Worm (Caenorhabditis elegans) whole organism, L4 larva: ENCODE measurements around the gene Y22D7AR.6.

Experiments
- D1046.2 ChIP-seq: fragments of 200-800 bp; sonication (Bioruptor generic); IDR thresholded peaks from 2 replicates; pipeline ENCODE4 v1.3.6; 2022; ENCODE audit warnings: missing genetic modification characterization, missing compliant biosample characterization
- F26F4.8 ChIP-seq: fragments of 200-800 bp; sonication (Bioruptor generic); conservative IDR thresholded peaks from 2 replicates; pipeline ENCODE4 v1.3.6; 2022; ENCODE audit warnings: missing genetic modification characterization, missing compliant biosample characterization
- F44E2.7 ChIP-seq: fragments of 200-800 bp; sonication (Bioruptor generic); IDR thresholded peaks from 2 replicates; pipeline ENCODE4 v2.1.2; 2022; ENCODE audit warnings: missing genetic modification characterization, missing compliant biosample characterization
- F49E8.2 ChIP-seq: sonication (generic microtip); optimal IDR thresholded peaks from 2 replicates; lab custom pipeline; 2016; ENCODE audit warnings: missing compliant biosample characterization, mild to moderate bottlenecking, missing genetic modification characterization, borderline replicate concordance
- T20F7.1 ChIP-seq: fragments of 200-800 bp; sonication (Bioruptor generic); optimal IDR thresholded peaks from 2 replicates; lab custom pipeline; 2018; ENCODE audit warnings: mild to moderate bottlenecking, missing genetic modification characterization, missing compliant biosample characterization
- T26A8.4 ChIP-seq: fragments of 200-800 bp; sonication (Bioruptor generic); IDR thresholded peaks from 2 replicates; pipeline ENCODE4 v1.3.6; 2022; ENCODE audit warnings: missing genetic modification characterization, missing compliant biosample characterization
- Y105C5A.15 ChIP-seq: fragments of 200-800 bp; sonication (Bioruptor generic); IDR thresholded peaks from 2 replicates; pipeline ENCODE4 v1.3.6; 2022; ENCODE audit warnings: missing genetic modification characterization, missing compliant biosample characterization
- Y5F2A.4 ChIP-seq: fragments of 200-800 bp; sonication (Bioruptor generic); optimal IDR thresholded peaks from 2 replicates; lab custom pipeline; 2018; ENCODE audit warnings: mild to moderate bottlenecking, missing genetic modification characterization, missing compliant biosample characterization
- ZK546.5 ChIP-seq, 2 experiments: sonication (generic microtip); optimal IDR thresholded peaks; 2 replicates each; lab custom pipeline; 2017; ENCODE audit warnings: missing biosample characterization in 2 of 2, missing genetic modification characterization in 2 of 2
- aha-1 ChIP-seq: fragments of 150-350 bp; peaks from one replicate; lab custom pipeline; 2014; ENCODE audit warnings: missing biosample characterization, missing genetic modification characterization
- aly-2 ChIP-seq: sonication (generic microtip); optimal IDR thresholded peaks from 2 replicates; lab custom pipeline; 2018; ENCODE audit warnings: missing biosample characterization, missing genetic modification characterization
- ama-1 ChIP-seq: fragments of 150-350 bp; optimal IDR thresholded peaks from 2 replicates; lab custom pipeline; 2014; ENCODE audit warnings: inconsistent platforms, mixed read lengths
- attf-4 ChIP-seq: sonication (generic microtip); optimal IDR thresholded peaks from 3 replicates; lab custom pipeline; 2017; ENCODE audit warnings: missing biosample characterization, missing genetic modification characterization
- ceh-44 ChIP-seq: fragments of 200-800 bp; sonication (Bioruptor generic); IDR thresholded peaks from 2 replicates; pipeline ENCODE4 v1.3.6; 2022; ENCODE audit warnings: missing genetic modification reagents, missing genetic modification characterization, missing compliant biosample characterization
- ceh-62 ChIP-seq: sonication (generic microtip); optimal IDR thresholded peaks from 2 replicates; lab custom pipeline; 2017; ENCODE audit warnings: missing biosample characterization, missing genetic modification characterization
- ceh-82 ChIP-seq: sonication (generic microtip); optimal IDR thresholded peaks from 2 replicates; lab custom pipeline; 2017; ENCODE audit warnings: missing biosample characterization, missing genetic modification characterization
- cey-2 ChIP-seq: sonication (generic microtip); optimal IDR thresholded peaks from 3 replicates; lab custom pipeline; 2017; ENCODE audit warnings: missing genetic modification characterization, mild to moderate bottlenecking, missing compliant biosample characterization, antibody characterized with exemption, borderline replicate concordance; ENCODE audit not compliant: insufficient read depth
- ctbp-1 ChIP-seq: fragments of 200-800 bp; sonication (Bioruptor generic); IDR thresholded peaks from 2 replicates; pipeline ENCODE4 v1.3.6; 2022; ENCODE audit warnings: missing genetic modification reagents, missing genetic modification characterization, missing compliant biosample characterization
- daf-8 ChIP-seq: fragments of 200-800 bp; sonication (Bioruptor generic); IDR thresholded peaks from 2 replicates; pipeline ENCODE4 v1.3.6; 2022; ENCODE audit warnings: missing genetic modification characterization, missing compliant biosample characterization
- dmd-8 ChIP-seq: fragments of 200-800 bp; sonication (Bioruptor generic); IDR thresholded peaks from 2 replicates; pipeline ENCODE4 v1.3.6; 2022; ENCODE audit warnings: missing genetic modification characterization, missing compliant biosample characterization
- dpl-1 ChIP-seq: fragments of 150-350 bp; optimal IDR thresholded peaks from 2 replicates; lab custom pipeline; 2014; ENCODE audit warnings: missing biosample characterization, missing genetic modification reagents, missing genetic modification characterization
- duxl-1 ChIP-seq: sonication (generic microtip); optimal IDR thresholded peaks from 2 replicates; lab custom pipeline; 2016; ENCODE audit warnings: mild to moderate bottlenecking, missing genetic modification characterization, moderate library complexity, missing compliant biosample characterization; ENCODE audit not compliant: poor library complexity
- dve-1 ChIP-seq: sonication (generic microtip); optimal IDR thresholded peaks from 2 replicates; lab custom pipeline; 2017; ENCODE audit warnings: antibody characterized with exemption, mild to moderate bottlenecking, missing genetic modification characterization, missing compliant biosample characterization; ENCODE audit not compliant: insufficient read depth
- egl-27 ChIP-seq: sonication (generic microtip); optimal IDR thresholded peaks from 3 replicates; lab custom pipeline; 2017; ENCODE audit warnings: missing biosample characterization, missing genetic modification reagents, missing genetic modification characterization
- fos-1 ChIP-seq: fragments of 150-350 bp; optimal IDR thresholded peaks from 2 replicates; lab custom pipeline; 2014; ENCODE audit warnings: missing biosample characterization, missing genetic modification characterization
- gei-8 ChIP-seq: fragments of 200-800 bp; sonication (Bioruptor generic); optimal IDR thresholded peaks from 2 replicates; lab custom pipeline; 2018; ENCODE audit warnings: mild to moderate bottlenecking, missing genetic modification characterization, missing compliant biosample characterization
- hif-1 ChIP-seq, 2 experiments: sonication (generic microtip); optimal IDR thresholded peaks; 2 replicates each; lab custom pipeline; 2016 to 2017; ENCODE audit warnings: missing compliant biosample characterization in 2 of 2, missing genetic modification characterization in 2 of 2, missing genetic modification reagents in 2 of 2, missing genotype in 2 of 2, mild to moderate bottlenecking in 1 of 2
- jun-1 ChIP-seq: fragments of 150-350 bp; optimal IDR thresholded peaks from 2 replicates; lab custom pipeline; 2014; ENCODE audit warnings: missing biosample characterization, missing genetic modification reagents, missing genetic modification characterization
- lin-13 ChIP-seq: fragments of 150-350 bp; optimal IDR thresholded peaks from 2 replicates; lab custom pipeline; 2014; ENCODE audit warnings: missing biosample characterization, missing genetic modification reagents, missing genetic modification characterization
- lin-15B ChIP-seq: fragments of 150-350 bp; sonication (generic microtip); optimal IDR thresholded peaks from 3 replicates; lab custom pipeline; 2014; ENCODE audit warnings: missing biosample characterization, missing genetic modification characterization
- lin-39 ChIP-seq: fragments of 150-350 bp; optimal IDR thresholded peaks from 2 replicates; lab custom pipeline; 2014; ENCODE audit warnings: missing biosample characterization, missing genetic modification reagents, missing genetic modification characterization
- mdl-1 ChIP-seq, 2 experiments: fragments of 150-350 bp in 1 of 2; sonication (generic microtip) in 1 of 2; optimal IDR thresholded peaks; 2 replicates each; lab custom pipeline; 2014 to 2017; ENCODE audit warnings: missing biosample characterization in 2 of 2, missing genetic modification characterization in 2 of 2
- mdt-29 ChIP-seq: fragments of 200-800 bp; sonication (Bioruptor generic); IDR thresholded peaks from 2 replicates; pipeline ENCODE4 v1.3.6; 2022; ENCODE audit warnings: missing genetic modification reagents, missing genetic modification characterization, missing compliant biosample characterization
- mep-1 ChIP-seq: fragments of 150-350 bp; sonication (generic microtip); optimal IDR thresholded peaks from 3 replicates; lab custom pipeline; 2014; ENCODE audit warnings: missing biosample characterization, missing genetic modification characterization
- mes-2 ChIP-seq: sonication (generic microtip); optimal IDR thresholded peaks from 2 replicates; lab custom pipeline; 2016; ENCODE audit warnings: missing genotype, mild to moderate bottlenecking, missing genetic modification characterization, missing compliant biosample characterization; ENCODE audit not compliant: poor library complexity, severe bottlenecking
- mxl-2 ChIP-seq: fragments of 200-800 bp; sonication (Bioruptor generic); conservative IDR thresholded peaks from 2 replicates; pipeline ENCODE4 v1.3.6; 2022; ENCODE audit warnings: missing genetic modification reagents, missing genetic modification characterization, missing compliant biosample characterization
- mxl-3 ChIP-seq: fragments of 200-800 bp; sonication (Bioruptor generic); optimal IDR thresholded peaks from 2 replicates; lab custom pipeline; 2018; ENCODE audit warnings: mild to moderate bottlenecking, missing genetic modification characterization, missing compliant biosample characterization
- nhr-10 ChIP-seq: fragments of 150-350 bp; optimal IDR thresholded peaks from 2 replicates; lab custom pipeline; 2014; ENCODE audit warnings: missing biosample characterization, missing genetic modification characterization
- nhr-102 ChIP-seq: sonication (generic microtip); optimal IDR thresholded peaks from 2 replicates; lab custom pipeline; 2016; ENCODE audit warnings: mild to moderate bottlenecking, missing genetic modification characterization, moderate library complexity, missing compliant biosample characterization
- nhr-11 ChIP-seq: fragments of 150-350 bp; optimal IDR thresholded peaks from 2 replicates; lab custom pipeline; 2014; ENCODE audit warnings: missing biosample characterization, missing genetic modification characterization
- nhr-41 ChIP-seq: fragments of 200-800 bp; sonication (Bioruptor generic); IDR thresholded peaks from 2 replicates; pipeline ENCODE4 v1.3.6; 2022; ENCODE audit warnings: missing genetic modification reagents, missing genetic modification characterization, missing compliant biosample characterization
- nhr-6 ChIP-seq: fragments of 150-350 bp; optimal IDR thresholded peaks from 2 replicates; lab custom pipeline; 2014; ENCODE audit warnings: missing biosample characterization, missing genetic modification characterization
- php-3 ChIP-seq: fragments of 200-800 bp; sonication (Bioruptor generic); IDR thresholded peaks from 2 replicates; pipeline ENCODE4 v1.3.6; 2022; ENCODE audit warnings: missing genetic modification reagents, missing genetic modification characterization, missing compliant biosample characterization
- saeg-2 ChIP-seq: fragments of 200-800 bp; sonication (Bioruptor generic); IDR thresholded peaks from 2 replicates; pipeline ENCODE4 v1.3.6; 2022; ENCODE audit warnings: missing genetic modification reagents, missing genetic modification characterization, missing compliant biosample characterization
- sdz-12 ChIP-seq: fragments of 200-800 bp; sonication (Bioruptor generic); optimal IDR thresholded peaks from 2 replicates; lab custom pipeline; 2018; ENCODE audit warnings: mild to moderate bottlenecking, missing genetic modification characterization, missing compliant biosample characterization
- set-16 ChIP-seq: fragments of 200-800 bp; sonication (Bioruptor generic); IDR thresholded peaks from 2 replicates; pipeline ENCODE4 v1.3.6; 2022; ENCODE audit warnings: missing genetic modification reagents, missing genetic modification characterization, missing compliant biosample characterization
- spr-1 ChIP-seq: sonication (generic microtip); optimal IDR thresholded peaks from 2 replicates; lab custom pipeline; 2016; ENCODE audit warnings: mild to moderate bottlenecking, missing genetic modification characterization, missing compliant biosample characterization
- tag-97 ChIP-seq: fragments of 200-800 bp; sonication (Bioruptor generic); IDR thresholded peaks from 2 replicates; pipeline ENCODE4 v1.3.6; 2022; ENCODE audit warnings: missing genetic modification characterization, missing compliant biosample characterization
- unc-62 ChIP-seq, 3 experiments: fragments of 150-350 bp in 1 of 3; sonication (generic microtip); optimal IDR thresholded peaks in 2 of 3; peaks in 1 of 3; 1 replicate in 1 of 3; 2 replicates in 2 of 3; lab custom pipeline; 2014 to 2017; ENCODE audit warnings: missing biosample characterization in 3 of 3, missing genetic modification characterization in 3 of 3, missing genetic modification reagents in 3 of 3, missing genotype in 1 of 3
- zag-1 ChIP-seq: fragments of 150-350 bp; optimal IDR thresholded peaks from 2 replicates; lab custom pipeline; 2014; ENCODE audit warnings: missing biosample characterization, missing genetic modification characterization
- ztf-11 ChIP-seq: fragments of 150-350 bp; optimal IDR thresholded peaks from 2 replicates; lab custom pipeline; 2014; ENCODE audit warnings: missing biosample characterization, missing genetic modification characterization

Gene Y22D7AR.6

ce11 chrIII:1680996-1681395 is 4.5 kb upstream of the Y22D7AR.6 start (continued):
- no peak for TF ChIP-seq ZK546.5 (tag; optimal IDR thresholded peaks at IDR 0.05; lab: Kevin White, UChicago)
- no peak for TF ChIP-seq dmd-8 (GFP tag; lab: Robert Waterston, UW)
- TF ChIP-seq jun-1 (tag; lab: Kevin White, UChicago): peak; percentile 40
- no peak for TF ChIP-seq egl-27 (tag; lab: Kevin White, UChicago)
- TF ChIP-seq Y105C5A.15: no peak
- no peak for TF ChIP-seq F44E2.7
- no peak for TF ChIP-seq mdt-29
- peak; percentile 52 for TF ChIP-seq nhr-102
- TF ChIP-seq unc-62 (GFP tag; optimal IDR thresholded peaks at IDR 0.05 in 1 of 2; lab: Kevin White, UChicago): peak in 1 of 2 experiments; percentile 91
- TF ChIP-seq unc-62 (tag; optimal IDR thresholded peaks at IDR 0.05; lab: Kevin White, UChicago): no peak
- peak; percentile 99 for TF ChIP-seq php-3 (GFP tag; lab: Robert Waterston, UW)
- TF ChIP-seq aly-2 (tag; lab: Kevin White, UChicago): no peak
- TF ChIP-seq saeg-2 (GFP tag; lab: Robert Waterston, UW): peak; percentile 34; the same call in 1 of the 2 replicates
- no peak for TF ChIP-seq tag-97
- no peak for TF ChIP-seq F49E8.2
- no peak for TF ChIP-seq mxl-2
- peak; percentile 38 for TF ChIP-seq dpl-1 (GFP tag; lab: Kevin White, UChicago)
- TF ChIP-seq daf-8 (GFP tag; lab: Robert Waterston, UW): no peak
- no peak for TF ChIP-seq ceh-82 (tag; lab: Kevin White, UChicago)
- TF ChIP-seq nhr-10 (tag; lab: Kevin White, UChicago): peak; percentile 4
- TF ChIP-seq T20F7.1: no peak
- TF ChIP-seq nhr-6 (tag; lab: Kevin White, UChicago): peak; percentile 68
- TF ChIP-seq duxl-1 (tag; lab: Kevin White, UChicago): peak; percentile 30
- no peak for TF ChIP-seq ceh-62 (tag; lab: Kevin White, UChicago)
- no peak for TF ChIP-seq zag-1 (tag; lab: Kevin White, UChicago)
- TF ChIP-seq F26F4.8 (GFP tag; lab: Robert Waterston, UW): no peak
- TF ChIP-seq nhr-11 (tag; lab: Kevin White, UChicago): peak; percentile 53
- no peak for TF ChIP-seq D1046.2 (GFP tag; lab: Robert Waterston, UW)
- TF ChIP-seq lin-39 (tag; lab: Kevin White, UChicago): no peak
- TF ChIP-seq cey-2 (tag; lab: Kevin White, UChicago): no peak
- no peak for TF ChIP-seq ztf-11 (tag; lab: Kevin White, UChicago)
- no peak for TF ChIP-seq sdz-12 (GFP tag; lab: Kevin White, UChicago)
- 0 out of 2 replicates have a peak, but pooled peaks have one; percentile 16 for TF ChIP-seq T26A8.4 (GFP tag; lab: Robert Waterston, UW)
- no peak for TF ChIP-seq Y5F2A.4
- no peak for TF ChIP-seq nhr-41 (GFP tag; lab: Robert Waterston, UW)
- peak; percentile 81 for TF ChIP-seq mep-1 (tag; lab: Kevin White, UChicago)
- TF ChIP-seq ama-1 (lab: Kevin White, UChicago): no peak
- TF ChIP-seq mdl-1 (tag; optimal IDR thresholded peaks at IDR 0.05; lab: Kevin White, UChicago): peak in 1 of 2 experiments; percentile 80
- no peak for TF ChIP-seq hif-1 (tag; optimal IDR thresholded peaks at IDR 0.05; lab: Kevin White, UChicago)
- TF ChIP-seq aha-1 (tag; lab: Kevin White, UChicago): peak; percentile 11
- no peak for TF ChIP-seq lin-15B
- peak; percentile 73 for TF ChIP-seq mxl-3 (GFP tag; lab: Kevin White, UChicago)
- no peak for TF ChIP-seq ceh-44 (GFP tag; lab: Robert Waterston, UW)
- TF ChIP-seq dve-1 (tag; lab: Kevin White, UChicago): peak; percentile 90
- no peak for TF ChIP-seq gei-8 (GFP tag; lab: Kevin White, UChicago)
- no peak for TF ChIP-seq attf-4 (tag; lab: Kevin White, UChicago)
- peak; percentile 33; the same call in 1 of the 2 replicates for TF ChIP-seq ctbp-1 (GFP tag; lab: Robert Waterston, UW)
- TF ChIP-seq lin-13 (GFP tag; lab: Kevin White, UChicago): peak; percentile 68
- TF ChIP-seq spr-1 (tag; lab: Kevin White, UChicago): no peak
- TF ChIP-seq mes-2 (tag; lab: Kevin White, UChicago): peak; percentile 62
- TF ChIP-seq set-16 (GFP tag; lab: Robert Waterston, UW): 0 out of 2 replicates have a peak, but pooled peaks have one; percentile 21
- TF ChIP-seq fos-1 (tag; lab: Kevin White, UChicago): no peak
